Fruit fly (Drosophila melanogaster) whole organism, embryonic: ENCODE measurements around the gene PGRP-LF.

Experiments used
- Ada2b ChIP-seq: fragments of 200-800 bp; sonication (Bioruptor generic); IDR thresholded peaks from 2 replicates; pipeline ENCODE4 v1.3.6; 2022; ENCODE audit warnings: missing biosample characterization, missing genetic modification characterization
- B-H2 ChIP-seq: fragments of 200-800 bp; sonication (Bioruptor generic); optimal IDR thresholded peaks from 2 replicates; lab custom pipeline; 2018; ENCODE audit warnings: missing biosample characterization, mild to moderate bottlenecking, missing genetic modification characterization
- BEAF-32 ChIP-seq: fragments of 200-800 bp; sonication (Bioruptor generic); optimal IDR thresholded peaks from 3 replicates; lab custom pipeline; 2017; ENCODE audit warnings: missing biosample characterization, missing genetic modification characterization, mild to moderate bottlenecking, moderate library complexity, missing genetic modification reagents
- CG10267 ChIP-seq: fragments of 200-800 bp; sonication (Bioruptor generic); optimal IDR thresholded peaks from 2 replicates; lab custom pipeline; 2018; ENCODE audit warnings: missing biosample characterization, mild to moderate bottlenecking, missing genetic modification characterization, moderate library complexity
- CG13424 ChIP-seq: fragments of 200-800 bp; sonication (Bioruptor generic); optimal IDR thresholded peaks from 2 replicates; lab custom pipeline; 2019; ENCODE audit warnings: missing biosample characterization, mild to moderate bottlenecking, missing genetic modification characterization, moderate library complexity
- CG15011 ChIP-seq: fragments of 200-800 bp; sonication (Bioruptor generic); optimal IDR thresholded peaks from 3 replicates; lab custom pipeline; 2018; ENCODE audit warnings: missing biosample characterization, mild to moderate bottlenecking, missing genetic modification characterization
- CG1647 ChIP-seq: fragments of 200-800 bp; sonication (Bioruptor generic); optimal IDR thresholded peaks from 3 replicates; lab custom pipeline; 2016; ENCODE audit warnings: missing biosample characterization, missing genetic modification characterization
- CG17186 ChIP-seq: fragments of 200-800 bp; sonication (Bioruptor generic); optimal IDR thresholded peaks from 3 replicates; lab custom pipeline; 2017; ENCODE audit warnings: missing biosample characterization, missing genetic modification reagents, missing genetic modification characterization
- CG17568 ChIP-seq: fragments of 200-800 bp; sonication (Bioruptor generic); optimal IDR thresholded peaks from 2 replicates; lab custom pipeline; 2018; ENCODE audit warnings: missing biosample characterization, mild to moderate bottlenecking, missing genetic modification characterization, moderate library complexity
- CG18599 ChIP-seq: fragments of 200-800 bp; sonication (Bioruptor generic); optimal IDR thresholded peaks from 3 replicates; lab custom pipeline; 2017; ENCODE audit warnings: missing biosample characterization, missing genetic modification characterization, mild to moderate bottlenecking, moderate library complexity, missing genetic modification reagents
- CG18764 ChIP-seq: fragments of 200-800 bp; sonication (Bioruptor generic); optimal IDR thresholded peaks from 3 replicates; lab custom pipeline; 2016; ENCODE audit warnings: missing biosample characterization, missing genetic modification characterization
- CG3838 ChIP-seq: fragments of 200-800 bp; sonication (Bioruptor generic); optimal IDR thresholded peaks from 3 replicates; lab custom pipeline; 2016; ENCODE audit warnings: missing biosample characterization, missing genetic modification characterization
- CG3847 ChIP-seq: fragments of 200-800 bp; sonication (Bioruptor generic); IDR thresholded peaks from 2 replicates; pipeline ENCODE4 v1.3.6; 2022; ENCODE audit warnings: missing biosample characterization, missing genetic modification characterization
- CG4404 ChIP-seq: fragments of 200-800 bp; sonication (Bioruptor generic); IDR thresholded peaks from 2 replicates; pipeline ENCODE4 v1.3.6; 2022; ENCODE audit warnings: missing biosample characterization, missing genetic modification characterization
- CG6254 ChIP-seq: fragments of 200-800 bp; sonication (Bioruptor generic); optimal IDR thresholded peaks from 3 replicates; lab custom pipeline; 2017; ENCODE audit warnings: mild to moderate bottlenecking, missing biosample characterization, missing genetic modification reagents, missing genetic modification characterization
- CG7928 ChIP-seq: fragments of 200-800 bp; sonication (Bioruptor generic); optimal IDR thresholded peaks from 2 replicates; lab custom pipeline; 2017; ENCODE audit warnings: missing biosample characterization, mild to moderate bottlenecking, missing genetic modification characterization
- CG7963 ChIP-seq: fragments of 200-800 bp; sonication (Bioruptor generic); IDR thresholded peaks from 3 replicates; pipeline ENCODE4 v1.3.6; 2022; ENCODE audit warnings: missing biosample characterization, missing genetic modification characterization; ENCODE audit not compliant: partially characterized antibody
- CG9609 ChIP-seq: fragments of 200-800 bp; sonication (Bioruptor generic); optimal IDR thresholded peaks from 3 replicates; lab custom pipeline; 2016; ENCODE audit warnings: missing biosample characterization, missing genetic modification characterization
- CG9727 ChIP-seq: fragments of 200-800 bp; sonication (Bioruptor generic); optimal IDR thresholded peaks from 3 replicates; lab custom pipeline; 2017; ENCODE audit warnings: missing biosample characterization, mild to moderate bottlenecking, missing genetic modification characterization
- Dip2 ChIP-seq: fragments of 200-800 bp; sonication (Bioruptor generic); IDR thresholded peaks from 2 replicates; pipeline ENCODE4 v1.3.6; 2022; ENCODE audit warnings: missing biosample characterization, missing genetic modification characterization
- Doc2 ChIP-seq: fragments of 200-800 bp; sonication (Bioruptor generic); IDR thresholded peaks from 2 replicates; pipeline ENCODE4 v1.3.6; 2022; ENCODE audit warnings: missing biosample characterization, missing genetic modification characterization
- Fer3 ChIP-seq: fragments of 200-800 bp; sonication (Bioruptor generic); optimal IDR thresholded peaks from 2 replicates; lab custom pipeline; 2018; ENCODE audit warnings: missing biosample characterization, mild to moderate bottlenecking, missing genetic modification characterization, moderate library complexity
- GATAe ChIP-seq: fragments of 200-800 bp; sonication (Bioruptor generic); conservative IDR thresholded peaks from 2 replicates; pipeline ENCODE4 v1.3.6; 2022; ENCODE audit warnings: missing biosample characterization, missing genetic modification characterization
- MTF-1 ChIP-seq: fragments of 200-800 bp; sonication (Bioruptor generic); optimal IDR thresholded peaks from 2 replicates; lab custom pipeline; 2018; ENCODE audit warnings: missing biosample characterization, mild to moderate bottlenecking, missing genetic modification characterization, borderline replicate concordance
- NC2α ChIP-seq: fragments of 200-800 bp; sonication (Bioruptor generic); optimal IDR thresholded peaks from 2 replicates; lab custom pipeline; 2016; ENCODE audit warnings: missing biosample characterization, missing genetic modification characterization
- NfI ChIP-seq: fragments of 200-800 bp; sonication (Bioruptor generic); optimal IDR thresholded peaks from 3 replicates; lab custom pipeline; 2018; ENCODE audit warnings: missing biosample characterization, mild to moderate bottlenecking, missing genetic modification characterization, moderate library complexity
- Oaz ChIP-seq: fragments of 200-800 bp; sonication (Bioruptor generic); IDR thresholded peaks from 2 replicates; pipeline ENCODE4 v1.3.6; 2022; ENCODE audit warnings: missing biosample characterization, missing genetic modification characterization
- Trl ChIP-seq, 3 experiments: fragments of >200 bp in 2 of 3; fragments of 200-800 bp in 1 of 3; sonication (Bioruptor generic) in 1 of 3; optimal IDR thresholded peaks; 2 replicates in 1 of 3; 3 replicates in 2 of 3; lab custom pipeline; 2016 to 2017; ENCODE audit warnings: missing biosample characterization in 1 of 3, missing genetic modification characterization in 1 of 3
- abd-A ChIP-seq: fragments of 200-800 bp; sonication (Bioruptor generic); optimal IDR thresholded peaks from 3 replicates; lab custom pipeline; 2019; ENCODE audit warnings: missing biosample characterization, mild to moderate bottlenecking, missing genetic modification characterization, moderate library complexity
- caup ChIP-seq: fragments of 200-800 bp; sonication (Bioruptor generic); optimal IDR thresholded peaks from 3 replicates; lab custom pipeline; 2017; ENCODE audit warnings: missing biosample characterization, mild to moderate bottlenecking, missing genetic modification characterization, moderate library complexity; ENCODE audit not compliant: severe bottlenecking
- cg ChIP-seq: fragments of 200-800 bp; sonication (Bioruptor generic); optimal IDR thresholded peaks from 3 replicates; lab custom pipeline; 2019; ENCODE audit warnings: missing biosample characterization, mild to moderate bottlenecking, missing genetic modification characterization, moderate library complexity
- emc ChIP-seq: fragments of 200-800 bp; sonication (Bioruptor generic); optimal IDR thresholded peaks from 2 replicates; lab custom pipeline; 2016; ENCODE audit warnings: missing biosample characterization, missing genetic modification characterization
- esg ChIP-seq: fragments of 200-800 bp; sonication (Bioruptor generic); conservative IDR thresholded peaks from 2 replicates; pipeline ENCODE4 v1.3.6; 2022; ENCODE audit warnings: missing biosample characterization, missing genetic modification characterization
- exex ChIP-seq: fragments of 200-800 bp; sonication (Bioruptor generic); optimal IDR thresholded peaks from 4 replicates; lab custom pipeline; 2018; ENCODE audit warnings: missing biosample characterization, mild to moderate bottlenecking, missing genetic modification characterization, moderate library complexity
- gce ChIP-seq: fragments of 200-800 bp; sonication (Bioruptor generic); IDR thresholded peaks from 3 replicates; pipeline ENCODE4 v1.3.6; 2022; ENCODE audit warnings: missing biosample characterization, missing genetic modification characterization
- gcm2 ChIP-seq: fragments of 200-800 bp; sonication (Bioruptor generic); optimal IDR thresholded peaks from 2 replicates; lab custom pipeline; 2016; ENCODE audit warnings: missing biosample characterization, missing genetic modification characterization
- hbn ChIP-seq: fragments of 200-800 bp; sonication (Bioruptor generic); IDR thresholded peaks from 2 replicates; pipeline ENCODE4 v1.3.6; 2022; ENCODE audit warnings: missing biosample characterization, missing genetic modification characterization; ENCODE audit not compliant: partially characterized antibody
- kay ChIP-seq: fragments of 200-800 bp; sonication (Bioruptor generic); optimal IDR thresholded peaks from 2 replicates; lab custom pipeline; 2016; ENCODE audit warnings: missing biosample characterization, missing genetic modification characterization
- ken ChIP-seq: fragments of 200-800 bp; sonication (Bioruptor generic); IDR thresholded peaks from 3 replicates; pipeline ENCODE4 v1.3.6; 2022; ENCODE audit warnings: missing biosample characterization, missing genetic modification characterization
- nau ChIP-seq: fragments of 200-800 bp; sonication (Bioruptor generic); optimal IDR thresholded peaks from 3 replicates; lab custom pipeline; 2017; ENCODE audit warnings: missing biosample characterization, mild to moderate bottlenecking, missing genetic modification characterization, missing genetic modification reagents
- row ChIP-seq: fragments of 200-800 bp; sonication (Bioruptor generic); IDR thresholded peaks from 3 replicates; pipeline ENCODE4 v1.3.6; 2022; ENCODE audit warnings: missing biosample characterization, missing genetic modification characterization
- schlank ChIP-seq: fragments of 200-800 bp; sonication (Bioruptor generic); optimal IDR thresholded peaks from 2 replicates; lab custom pipeline; 2018; ENCODE audit warnings: missing biosample characterization, mild to moderate bottlenecking, missing genetic modification characterization
- seq ChIP-seq: fragments of 200-800 bp; sonication (Bioruptor generic); IDR thresholded peaks from 2 replicates; pipeline ENCODE4 v1.3.6; 2022; ENCODE audit warnings: missing biosample characterization, missing genetic modification characterization
- sob ChIP-seq: fragments of 200-800 bp; sonication (Bioruptor generic); IDR thresholded peaks from 2 replicates; pipeline ENCODE4 v1.3.6; 2022; ENCODE audit warnings: missing biosample characterization, missing genetic modification characterization
- ssp ChIP-seq: fragments of 200-800 bp; sonication (Bioruptor generic); IDR thresholded peaks from 2 replicates; pipeline ENCODE4 v1.3.6; 2022; ENCODE audit warnings: missing biosample characterization, missing genetic modification characterization
- stc ChIP-seq: fragments of 200-800 bp; sonication (Bioruptor generic); IDR thresholded peaks from 2 replicates; pipeline ENCODE4 v1.3.6; 2022; ENCODE audit warnings: missing biosample characterization, missing genetic modification characterization
- stwl ChIP-seq: fragments of 200-800 bp; sonication (Bioruptor generic); optimal IDR thresholded peaks from 3 replicates; lab custom pipeline; 2018; ENCODE audit warnings: missing biosample characterization, mild to moderate bottlenecking, missing genetic modification characterization, moderate library complexity
- tap ChIP-seq: fragments of 200-800 bp; optimal IDR thresholded peaks from 3 replicates; lab custom pipeline; 2019; ENCODE audit warnings: missing biosample characterization, mild to moderate bottlenecking, missing genetic modification characterization, moderate library complexity
- trem ChIP-seq: fragments of 200-800 bp; optimal IDR thresholded peaks from 3 replicates; lab custom pipeline; 2019; ENCODE audit warnings: missing biosample characterization, mild to moderate bottlenecking, missing genetic modification characterization, moderate library complexity
- usp ChIP-seq: fragments of >200 bp; optimal IDR thresholded peaks from 2 replicates; lab custom pipeline; 2017; ENCODE audit warnings: missing biosample characterization, missing genetic modification characterization
- vnd ChIP-seq: fragments of 200-800 bp; sonication (Bioruptor generic); IDR thresholded peaks from 3 replicates; pipeline ENCODE4 v1.3.6; 2022; ENCODE audit warnings: missing biosample characterization, missing genetic modification characterization; ENCODE audit not compliant: partially characterized antibody

Gene PGRP-LF

DNA sequence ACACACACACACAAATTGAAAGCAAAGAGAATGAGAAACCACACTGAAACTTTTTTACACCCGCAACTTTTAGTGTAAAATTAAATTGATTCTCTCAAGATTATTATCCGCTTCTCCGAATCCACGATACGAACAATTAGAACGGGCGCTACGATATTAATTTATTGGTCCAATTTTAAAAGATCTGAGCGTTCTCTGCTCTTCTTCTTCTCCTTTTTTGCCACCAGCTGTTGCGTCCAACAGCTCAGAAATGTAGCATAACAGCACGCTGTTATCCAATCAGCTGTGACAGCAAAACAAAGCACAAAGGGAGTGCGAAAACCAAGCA is 9.3 kb downstream of the PGRP-LF start, which contains the start of the genes UGP and Svip:
UGP (minus strand) TSS at position 223 of the 328 bp plus-strand sequence.
Svip (plus strand) TSS at position 287 of the 328 bp plus-strand sequence.
- no peak for TF ChIP-seq usp (GFP tag; lab: Kevin White, UChicago)
- TF ChIP-seq Doc2 (GFP tag; lab: Robert Waterston, UW) = no peak
- peak; percentile 15 for TF ChIP-seq BEAF-32
- no peak for TF ChIP-seq CG13424 (tag; lab: Kevin White, UChicago)
- no peak for TF ChIP-seq kay (GFP tag; lab: Kevin White, UChicago)
- TF ChIP-seq Dip2 = no peak
- no peak for TF ChIP-seq CG9727 (GFP tag; lab: Kevin White, UChicago)
- TF ChIP-seq seq (GFP tag; lab: Robert Waterston, UW) = no peak
- TF ChIP-seq Fer3 (tag; lab: Kevin White, UChicago) = peak; percentile 13
- TF ChIP-seq CG18599 (GFP tag; lab: Kevin White, UChicago) = no peak
- peak in 1 of 2 experiments; percentile 21 for TF ChIP-seq Trl (optimal IDR thresholded peaks at IDR 0.05; lab: Kevin White, UChicago)
- TF ChIP-seq Trl (GFP tag; optimal IDR thresholded peaks at IDR 0.05; lab: Kevin White, UChicago) = no peak
- TF ChIP-seq CG3847 (GFP tag; lab: Robert Waterston, UW) = no peak
- no peak for TF ChIP-seq CG4404 (GFP tag; lab: Robert Waterston, UW)
- TF ChIP-seq CG9609 (GFP tag; lab: Kevin White, UChicago) = no peak
- no peak for TF ChIP-seq abd-A (tag; lab: Kevin White, UChicago)
- TF ChIP-seq GATAe = no peak
- TF ChIP-seq schlank = no peak
- peak; percentile 99 for TF ChIP-seq CG17186 (GFP tag; lab: Kevin White, UChicago)
- no peak for TF ChIP-seq nau (GFP tag; lab: Kevin White, UChicago)
- TF ChIP-seq ssp (GFP tag; lab: Robert Waterston, UW) = no peak
- peak; percentile 37; the same call in 2 of the 3 replicates for TF ChIP-seq row (GFP tag; lab: Robert Waterston, UW)
- no peak for TF ChIP-seq Oaz (GFP tag; lab: Robert Waterston, UW)
- TF ChIP-seq CG7928 (GFP tag; lab: Kevin White, UChicago) = no peak
- TF ChIP-seq NC2α (GFP tag; lab: Kevin White, UChicago) = no peak
- no peak for TF ChIP-seq CG3838 (GFP tag; lab: Kevin White, UChicago)
- TF ChIP-seq esg = no peak
- TF ChIP-seq CG1647 (GFP tag; lab: Kevin White, UChicago) = no peak
- no peak for TF ChIP-seq trem (tag; lab: Kevin White, UChicago)
- no peak for TF ChIP-seq CG18764 (GFP tag; lab: Kevin White, UChicago)
- peak; percentile 13 for TF ChIP-seq exex (tag; lab: Kevin White, UChicago)
- TF ChIP-seq CG10267 = peak; percentile 24
- TF ChIP-seq stc (GFP tag; lab: Robert Waterston, UW) = peak; percentile 40; the same call in 1 of the 2 replicates
- TF ChIP-seq Ada2b (GFP tag; lab: Robert Waterston, UW) = peak; percentile 30; the same call in 1 of the 2 replicates
- no peak for TF ChIP-seq vnd (GFP tag; lab: Robert Waterston, UW)
- TF ChIP-seq tap = no peak
- peak; percentile 70 for TF ChIP-seq cg (GFP tag; lab: Kevin White, UChicago)
- no peak for TF ChIP-seq B-H2 (GFP tag; lab: Kevin White, UChicago)
- peak; percentile 11 for TF ChIP-seq NfI (GFP tag; lab: Kevin White, UChicago)
- TF ChIP-seq caup (GFP tag; lab: Kevin White, UChicago) = no peak
- peak; percentile 16 for TF ChIP-seq stwl (tag; lab: Kevin White, UChicago)
- TF ChIP-seq hbn (GFP tag; lab: Robert Waterston, UW) = peak; percentile 25; the same call in 1 of the 2 replicates
- TF ChIP-seq emc (GFP tag; lab: Kevin White, UChicago) = no peak
- no peak for TF ChIP-seq ken (GFP tag; lab: Robert Waterston, UW)
- no peak for TF ChIP-seq MTF-1 (GFP tag; lab: Kevin White, UChicago)
- no peak for TF ChIP-seq gce (GFP tag; lab: Robert Waterston, UW)
- no peak for TF ChIP-seq sob (GFP tag; lab: Robert Waterston, UW)
- peak; percentile 25 for TF ChIP-seq CG17568 (GFP tag; lab: Kevin White, UChicago)
- no peak for TF ChIP-seq CG6254
- TF ChIP-seq CG15011 (GFP tag; lab: Kevin White, UChicago) = no peak
- TF ChIP-seq CG7963 (GFP tag; lab: Robert Waterston, UW) = no peak
- no peak for TF ChIP-seq gcm2 (GFP tag; lab: Kevin White, UChicago)
